Fruit fly (Drosophila melanogaster) whole organism, adult: ENCODE measurements around the gene CG9777.

Experiments used
- CG11617 ChIP-seq: fragments of 200-800 bp; sonication (Bioruptor generic); optimal IDR thresholded peaks from 2 replicates; lab custom pipeline; 2017; ENCODE audit warnings: mild to moderate bottlenecking, missing biosample characterization, missing genetic modification reagents, missing genetic modification characterization
- CG12768 ChIP-seq: fragments of 200-800 bp; sonication (Bioruptor generic); optimal IDR thresholded peaks from 2 replicates; lab custom pipeline; 2017; ENCODE audit warnings: missing biosample characterization, missing genetic modification characterization, mild to moderate bottlenecking, moderate library complexity, missing genetic modification reagents
- CG14711 ChIP-seq: fragments of 200-800 bp; sonication (Bioruptor generic); optimal IDR thresholded peaks from 2 replicates; lab custom pipeline; 2018; ENCODE audit warnings: missing biosample characterization, mild to moderate bottlenecking, missing genetic modification characterization, moderate library complexity
- CG1620 ChIP-seq: fragments of 200-800 bp; sonication (Bioruptor generic); optimal IDR thresholded peaks from 2 replicates; lab custom pipeline; 2016; ENCODE audit warnings: missing biosample characterization, missing genetic modification characterization
- CG33017 ChIP-seq: fragments of 200-800 bp; sonication (Bioruptor generic); optimal IDR thresholded peaks from 2 replicates; lab custom pipeline; 2018; ENCODE audit warnings: missing biosample characterization, mild to moderate bottlenecking, missing genetic modification characterization, moderate library complexity
- CG5204 ChIP-seq: fragments of 200-800 bp; sonication (Bioruptor generic); optimal IDR thresholded peaks from 2 replicates; lab custom pipeline; 2016; ENCODE audit warnings: missing biosample characterization, missing genetic modification characterization
- CG7045 ChIP-seq: fragments of 200-800 bp; sonication (Bioruptor generic); optimal IDR thresholded peaks from 2 replicates; lab custom pipeline; 2017; ENCODE audit warnings: missing biosample characterization, mild to moderate bottlenecking, missing genetic modification characterization
- CG7101 ChIP-seq: fragments of 200-800 bp; sonication (Bioruptor generic); optimal IDR thresholded peaks from 2 replicates; lab custom pipeline; 2018; ENCODE audit warnings: missing biosample characterization, mild to moderate bottlenecking, missing genetic modification characterization, moderate library complexity
- Clk ChIP-seq: fragments of 200-800 bp; sonication (Bioruptor generic); optimal IDR thresholded peaks from 2 replicates; lab custom pipeline; 2017; ENCODE audit warnings: missing biosample characterization, missing genetic modification characterization
- Crg-1 ChIP-seq: fragments of 200-800 bp; sonication (Bioruptor generic); optimal IDR thresholded peaks from 2 replicates; lab custom pipeline; 2016; ENCODE audit warnings: missing biosample characterization, missing genetic modification characterization
- Hr96 ChIP-seq: fragments of 200-800 bp; sonication (Bioruptor generic); optimal IDR thresholded peaks from 2 replicates; lab custom pipeline; 2016; ENCODE audit warnings: missing biosample characterization, missing genetic modification characterization
- Mnt ChIP-seq: fragments of 200-800 bp; sonication (Bioruptor generic); optimal IDR thresholded peaks from 2 replicates; lab custom pipeline; 2016; ENCODE audit warnings: missing biosample characterization, mild to moderate bottlenecking, missing genetic modification characterization
- bab1 ChIP-seq: fragments of 200-800 bp; sonication (Bioruptor generic); optimal IDR thresholded peaks from 3 replicates; lab custom pipeline; 2019; ENCODE audit warnings: missing biosample characterization, mild to moderate bottlenecking, missing genetic modification characterization, moderate library complexity
- cic ChIP-seq: fragments of 200-800 bp; sonication (Bioruptor generic); optimal IDR thresholded peaks from 2 replicates; lab custom pipeline; 2017; ENCODE audit warnings: missing biosample characterization, mild to moderate bottlenecking, missing genetic modification characterization, moderate library complexity
- cnc ChIP-seq, 2 experiments: fragments of >200 bp; optimal IDR thresholded peaks; 2 replicates each; lab custom pipeline; 2017
- kay ChIP-seq: fragments of 200-800 bp; sonication (Bioruptor generic); peaks from one replicate; lab custom pipeline; 2016; ENCODE audit warnings: missing biosample characterization, missing genetic modification characterization, borderline replicate concordance
- ovo ChIP-seq: fragments of 200-800 bp; sonication (Bioruptor generic); optimal IDR thresholded peaks from 2 replicates; lab custom pipeline; 2016; ENCODE audit warnings: missing biosample characterization, missing genetic modification characterization
- pad ChIP-seq: fragments of 200-800 bp; sonication (Bioruptor generic); optimal IDR thresholded peaks from 3 replicates; lab custom pipeline; 2017; ENCODE audit warnings: missing biosample characterization, missing genetic modification characterization, mild to moderate bottlenecking, moderate library complexity, missing genetic modification reagents
- tj ChIP-seq: fragments of 200-800 bp; sonication (Bioruptor generic); optimal IDR thresholded peaks from 3 replicates; lab custom pipeline; 2017; ENCODE audit warnings: missing biosample characterization, mild to moderate bottlenecking, missing genetic modification characterization, moderate library complexity
- toe ChIP-seq: fragments of 200-800 bp; sonication (Bioruptor generic); optimal IDR thresholded peaks from 2 replicates; lab custom pipeline; 2016; ENCODE audit warnings: missing biosample characterization, missing genetic modification characterization

CG9777 gene

DNA sequence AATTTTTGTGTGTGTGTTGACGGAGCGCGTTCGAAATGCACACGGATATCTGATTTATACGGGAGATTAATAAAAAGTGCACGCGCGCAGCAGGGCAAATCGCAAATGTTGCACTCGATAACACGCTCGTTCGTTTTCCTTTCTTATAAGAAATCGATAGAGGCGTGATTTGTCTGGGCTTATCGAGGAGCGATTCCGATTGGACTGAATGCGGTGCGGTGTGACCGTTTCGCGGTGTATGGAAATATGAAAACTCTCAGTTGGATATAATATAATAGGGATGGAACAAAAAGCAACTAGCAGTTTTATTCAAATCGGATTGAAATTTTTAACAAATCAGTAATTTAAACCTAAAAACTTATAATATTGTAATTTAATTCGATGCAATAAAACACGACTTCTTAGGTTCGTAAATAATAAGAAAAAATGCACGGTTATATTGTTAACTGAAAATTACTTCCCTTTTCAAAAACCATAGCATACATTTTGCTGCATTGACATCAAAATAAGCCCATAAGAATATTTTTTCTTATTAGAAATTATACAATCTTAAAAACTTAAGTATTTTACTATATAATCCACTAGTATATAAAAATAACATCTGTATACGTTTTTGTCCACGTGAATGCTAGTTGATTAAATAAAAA, 44.9 kb downstream of the CG9777 start, which contains the start of gene CanA-14F:
Gene CanA-14F (minus strand): TSS at position 152 of the 647 bp plus-strand sequence.
- TF ChIP-seq cic (peak; percentile 14), bab1 (GFP tag; lab: Kevin White, UChicago) (peak; percentile 50), CG11617 (GFP tag; lab: Kevin White, UChicago) (no peak), tj (GFP tag; lab: Kevin White, UChicago) (no peak), kay (no peak), Clk (GFP tag; lab: Kevin White, UChicago) (no peak), CG5204 (no peak), CG33017 (no peak), toe (GFP tag; lab: Kevin White, UChicago) (no peak), Crg-1 (no peak), ovo (no peak), Hr96 (no peak), CG7101 (tag; lab: Kevin White, UChicago) (peak; percentile 8), CG12768 (no peak), CG1620 (GFP tag; lab: Kevin White, UChicago) (peak; percentile 45), pad (GFP tag; lab: Kevin White, UChicago) (no peak), Mnt (peak; percentile 33), cnc (optimal IDR thresholded peaks at IDR 0.05; lab: Kevin White, UChicago) (no peak), CG14711 (tag; lab: Kevin White, UChicago) (no peak)

dm6 chrX:16586178-16586890, 45.7 kb downstream of the CG9777 start:
- TF ChIP-seq kay (peak; percentile 91), Crg-1 (no peak), pad (GFP tag; lab: Kevin White, UChicago) (peak; percentile 29), ovo (peak; percentile 23)

DNA sequence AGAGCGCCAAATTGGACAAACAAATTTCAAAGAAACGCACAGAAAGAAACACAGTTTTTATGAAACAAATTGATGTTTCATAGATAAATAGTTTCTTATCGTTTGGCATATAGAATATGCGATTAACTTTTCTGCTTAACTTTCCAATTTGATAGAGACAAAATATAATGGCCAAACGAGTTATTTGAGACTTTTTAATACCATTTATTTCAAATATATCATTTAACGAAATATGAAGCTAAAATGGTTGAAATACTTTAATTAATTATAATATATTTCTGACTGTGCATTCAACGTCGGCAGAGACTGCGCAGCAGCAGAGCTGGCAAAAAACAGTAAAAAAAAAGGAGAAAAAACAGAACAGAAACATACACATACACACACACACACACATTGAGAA, 46.5 kb downstream of the CG9777 start:
- peak; percentile 4 for TF ChIP-seq pad (GFP tag; lab: Kevin White, UChicago)
- TF ChIP-seq CG14711 (tag; lab: Kevin White, UChicago) = no peak
- peak; percentile 1 for TF ChIP-seq CG7045 (GFP tag; lab: Kevin White, UChicago)

- TF ChIP-seq Mnt = no peak
- no peak for TF ChIP-seq CG1620 (GFP tag; lab: Kevin White, UChicago)
- TF ChIP-seq Crg-1 = no peak
- TF ChIP-seq CG33017 = no peak
- no peak for TF ChIP-seq CG5204
These were observed 48.3 kb downstream of the CG9777 start for dm6 chrX:16583730-16584129.

DNA sequence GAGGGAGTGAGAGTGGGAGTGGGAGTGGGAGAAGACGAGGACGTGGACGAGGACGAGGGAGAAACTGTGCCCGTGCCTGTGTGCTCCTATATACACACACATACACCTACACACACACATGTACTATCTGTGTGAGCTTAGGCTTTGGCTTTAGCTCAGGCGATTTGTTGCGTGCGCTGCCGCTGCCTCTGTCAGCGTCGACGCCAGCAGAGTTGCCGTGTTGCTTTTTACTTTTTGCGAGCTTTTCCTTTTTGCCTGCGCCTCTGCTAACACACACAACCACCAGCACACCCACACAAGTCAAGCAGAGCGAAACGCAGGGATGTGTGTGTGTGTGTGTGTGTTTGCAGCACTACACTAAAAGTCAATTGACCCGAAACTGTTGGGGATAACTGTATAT, 49.9 kb downstream of the CG9777 start:
- no peak for TF ChIP-seq ovo
- no peak for TF ChIP-seq cnc (optimal IDR thresholded peaks at IDR 0.05; lab: Kevin White, UChicago)
- no peak for TF ChIP-seq Hr96
- no peak for TF ChIP-seq CG1620 (GFP tag; lab: Kevin White, UChicago)
- no peak for TF ChIP-seq toe (GFP tag; lab: Kevin White, UChicago)
- no peak for TF ChIP-seq Mnt
- no peak for TF ChIP-seq Clk (GFP tag; lab: Kevin White, UChicago)
- no peak for TF ChIP-seq CG11617 (GFP tag; lab: Kevin White, UChicago)

DNA sequence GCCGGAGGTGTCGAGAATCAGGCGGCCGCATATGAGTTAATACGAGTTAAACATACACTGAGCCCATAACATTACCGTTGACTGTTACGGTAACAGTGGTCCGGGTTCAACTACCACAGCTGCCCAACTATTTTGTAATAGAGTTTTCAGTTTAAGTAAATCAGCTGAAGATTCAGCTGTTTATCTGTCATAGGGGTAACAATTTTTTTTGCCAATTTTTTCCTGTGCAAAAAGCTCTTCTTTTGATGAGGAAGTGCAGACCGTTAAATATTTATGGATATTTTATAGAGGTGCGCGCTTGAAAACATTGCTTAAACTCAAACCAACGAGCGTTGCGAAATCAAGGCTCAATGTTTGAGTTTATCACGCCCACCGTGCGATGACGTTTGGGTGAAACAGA, 50.3 kb downstream of the CG9777 start:
- TF ChIP-seq Hr96 (no peak), CG5204 (peak; percentile 2), toe (GFP tag; lab: Kevin White, UChicago) (peak; percentile 5)
